Worm (Caenorhabditis elegans): ENCODE data around the gene fbxb-82.

fbxb-82 gene

DNA sequence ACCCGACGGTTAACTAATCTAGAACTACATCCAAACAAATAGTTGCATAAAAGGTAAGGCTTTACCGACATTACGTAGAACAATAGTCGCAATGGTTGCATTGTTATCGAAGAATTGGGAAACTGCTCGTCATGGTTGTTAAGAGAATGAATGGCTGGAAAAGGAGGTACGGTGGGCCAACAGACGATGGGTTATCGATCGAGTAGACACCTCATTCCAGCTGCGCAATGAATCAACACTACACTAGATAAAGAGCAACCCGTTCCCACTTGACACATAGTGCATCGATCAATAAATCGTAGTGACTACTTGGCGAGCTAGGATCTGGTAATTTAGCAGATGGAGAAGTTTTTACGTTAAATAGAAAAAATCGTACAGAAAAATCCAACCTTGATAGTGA lies 2.1 kb upstream of the fbxb-82 start, which contains the start of the genes T17A3.12 and fbxb-83:
T17A3.12 (minus strand) TSS at position 101 of the 400 bp plus-strand sequence.
fbxb-83 (minus strand) TSS at position 134 of the 400 bp plus-strand sequence.
- no peak for TF ChIP-seq ZK546.5 (tag; optimal IDR thresholded peaks at IDR 0.05)
- no peak for TF ChIP-seq nhr-12 (tag; optimal IDR thresholded peaks at IDR 0.05)
- no peak for TF ChIP-seq unc-62 (GFP tag; optimal IDR thresholded peaks at IDR 0.05)
- no peak for TF ChIP-seq elt-1 (tag; optimal IDR thresholded peaks at IDR 0.05)
- no peak for TF ChIP-seq dmd-4 (tag; optimal IDR thresholded peaks at IDR 0.05)
- TF ChIP-seq crh-2 (tag; optimal IDR thresholded peaks at IDR 0.05), result no peak
- TF ChIP-seq nhr-10 (tag; optimal IDR thresholded peaks at IDR 0.05), result no peak
- TF ChIP-seq nhr-129 (tag; optimal IDR thresholded peaks at IDR 0.05), result no peak
- no peak for TF ChIP-seq lsy-2 (tag; optimal IDR thresholded peaks at IDR 0.05)
- no peak for TF ChIP-seq nhr-237 (tag; optimal IDR thresholded peaks at IDR 0.05)
- TF ChIP-seq nhr-11 (tag; optimal IDR thresholded peaks at IDR 0.05), result no peak
- TF ChIP-seq ztf-1 (GFP tag; conservative IDR thresholded peaks at IDR 0.05), result no peak
- TF ChIP-seq sem-4 (tag; optimal IDR thresholded peaks at IDR 0.05), result no peak
- TF ChIP-seq unc-55 (GFP tag; optimal IDR thresholded peaks at IDR 0.05), result no peak
- TF ChIP-seq ztf-4 (tag; optimal IDR thresholded peaks at IDR 0.05), result no peak
- TF ChIP-seq peb-1 (tag; optimal IDR thresholded peaks at IDR 0.05), result no peak
- TF ChIP-seq ceh-16 (tag; optimal IDR thresholded peaks at IDR 0.05), result no peak

DNA sequence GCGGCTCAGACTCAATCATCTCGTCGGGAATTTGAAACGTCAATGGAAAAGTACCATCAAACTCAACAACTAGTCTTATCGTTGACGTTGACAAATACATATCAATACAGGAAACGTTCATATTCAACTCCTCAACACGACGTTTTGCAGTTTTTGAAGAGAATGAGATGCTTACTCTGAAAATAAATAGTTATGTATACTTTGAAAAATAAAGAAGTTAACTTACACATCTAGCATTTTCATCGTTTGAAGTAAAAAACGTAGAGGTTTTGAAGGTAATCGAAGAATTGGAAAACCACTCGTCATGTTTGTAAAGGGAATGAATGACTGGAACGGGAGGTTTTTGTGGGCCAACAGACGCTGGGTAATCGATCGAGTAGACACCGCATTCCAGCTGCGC lies 2.1 kb downstream of the fbxb-82 start, which contains the start of gene fbxb-81:
fbxb-81 (minus strand) TSS at position 314 of the 400 bp plus-strand sequence.
- TF ChIP-seq nhr-12 (tag; optimal IDR thresholded peaks at IDR 0.05), result no peak
- TF ChIP-seq nhr-129 (tag; optimal IDR thresholded peaks at IDR 0.05), result no peak
- no peak for TF ChIP-seq ceh-82 (tag; optimal IDR thresholded peaks at IDR 0.05)
- no peak for TF ChIP-seq skn-1 (tag; optimal IDR thresholded peaks at IDR 0.05)
- TF ChIP-seq gmeb-1 (tag; optimal IDR thresholded peaks at IDR 0.05), result no peak
- TF ChIP-seq peb-1 (tag; optimal IDR thresholded peaks at IDR 0.05), result no peak
- TF ChIP-seq ZK546.5 (tag; optimal IDR thresholded peaks at IDR 0.05), result no peak
- no peak for TF ChIP-seq C34F6.9 (tag; optimal IDR thresholded peaks at IDR 0.05)
- TF ChIP-seq elt-3 (tag; optimal IDR thresholded peaks at IDR 0.05), result no peak

DNA sequence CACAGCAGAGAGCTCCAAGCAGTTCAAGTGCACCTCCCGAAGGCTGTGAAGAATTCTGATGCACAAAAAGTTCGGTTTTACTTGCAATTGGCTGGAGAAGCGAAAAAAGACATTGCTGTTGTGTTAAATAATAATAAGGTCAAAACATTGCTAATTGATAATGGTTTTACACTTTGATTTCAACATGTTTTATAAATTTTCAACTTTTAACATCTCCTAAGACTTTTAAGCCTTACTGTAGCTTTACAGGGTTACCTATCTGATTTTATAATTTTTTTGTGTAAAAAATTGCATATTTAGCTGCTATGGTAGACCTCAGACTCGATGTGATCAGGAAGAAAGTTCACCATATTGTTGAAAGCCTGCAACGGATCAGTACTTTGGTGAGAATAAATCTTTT lies 8.8 kb downstream of the fbxb-82 start, which contains the start of gene pals-25:
pals-25 (plus strand) TSS at position 301 of the 400 bp plus-strand sequence.
- TF ChIP-seq blmp-1 (tag; optimal IDR thresholded peaks at IDR 0.05; ENCODE audit: insufficient read depth), result no peak
- no peak for TF ChIP-seq elt-3 (tag; optimal IDR thresholded peaks at IDR 0.05)
- no peak for TF ChIP-seq lin-39 (tag; optimal IDR thresholded peaks at IDR 0.05)
- TF ChIP-seq egl-27 (tag; optimal IDR thresholded peaks at IDR 0.05), result no peak

DNA sequence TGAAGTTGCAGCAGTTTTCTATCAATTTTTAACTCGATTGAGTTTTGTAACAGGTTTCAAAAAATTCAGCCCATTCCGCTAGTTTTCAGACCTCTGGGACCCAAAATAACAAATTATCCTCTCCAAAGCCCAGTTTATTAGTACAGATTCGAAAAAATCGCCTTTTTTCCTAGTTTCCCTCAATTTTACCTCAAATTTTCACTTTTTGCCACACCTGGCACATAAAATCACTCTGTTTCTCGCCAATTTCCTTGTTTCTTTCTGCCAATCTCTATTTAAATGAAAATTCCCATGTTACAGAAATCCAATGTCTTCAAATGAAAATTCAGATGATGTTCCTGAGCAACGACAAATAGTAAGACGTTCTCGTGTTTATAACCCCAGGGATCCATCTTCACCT lies 10.9 kb downstream of the fbxb-82 start, which contains the start of gene pals-22:
pals-22 (plus strand) TSS at position 301 of the 400 bp plus-strand sequence.
- TF ChIP-seq Y55F3AM.14 (GFP tag; optimal IDR thresholded peaks at IDR 0.05), result no peak

DNA sequence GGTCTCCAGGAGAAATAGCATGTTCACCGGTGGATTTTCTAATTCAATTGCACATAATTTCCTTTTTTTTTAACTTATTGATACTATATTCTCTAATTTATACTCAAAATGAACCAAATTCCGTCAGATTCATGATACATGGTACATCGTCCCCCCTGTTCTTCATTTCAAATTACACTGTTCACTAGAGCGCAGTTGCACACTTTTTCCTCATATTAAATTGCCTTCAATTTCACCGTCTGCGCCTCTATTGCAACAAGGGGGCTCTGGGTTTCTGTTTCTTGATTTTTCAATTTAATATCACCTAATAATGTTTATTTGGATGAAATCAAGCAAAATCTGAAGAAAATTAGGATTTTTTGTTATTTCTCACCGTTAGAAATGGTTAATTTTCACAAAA lies 11.4 kb downstream of the fbxb-82 start:
- TF ChIP-seq lsy-2 (tag; optimal IDR thresholded peaks at IDR 0.05) (peak in 1 of 2 experiments; percentile 75), unc-55 (GFP tag; optimal IDR thresholded peaks at IDR 0.05) (peak; percentile 84), lin-39 (tag; optimal IDR thresholded peaks at IDR 0.05) (no peak), C34F6.9 (tag; optimal IDR thresholded peaks at IDR 0.05) (peak; percentile 83), gmeb-1 (tag; optimal IDR thresholded peaks at IDR 0.05) (peak; percentile 46), crh-2 (tag; optimal IDR thresholded peaks at IDR 0.05) (peak; percentile 60), fos-1 (tag; optimal IDR thresholded peaks at IDR 0.05) (peak; percentile 54), F13H6.1 (tag; optimal IDR thresholded peaks at IDR 0.05) (peak; percentile 22), nhr-21 (tag; optimal IDR thresholded peaks at IDR 0.05) (peak; percentile 16), nhr-129 (tag; optimal IDR thresholded peaks at IDR 0.05) (peak; percentile 79), mdl-1 (tag; optimal IDR thresholded peaks at IDR 0.05) (no peak), unc-39 (tag; optimal IDR thresholded peaks at IDR 0.05) (no peak), zag-1 (tag; optimal IDR thresholded peaks at IDR 0.05) (peak; percentile 19), nhr-6 (tag; optimal IDR thresholded peaks at IDR 0.05) (peak; percentile 31)

DNA sequence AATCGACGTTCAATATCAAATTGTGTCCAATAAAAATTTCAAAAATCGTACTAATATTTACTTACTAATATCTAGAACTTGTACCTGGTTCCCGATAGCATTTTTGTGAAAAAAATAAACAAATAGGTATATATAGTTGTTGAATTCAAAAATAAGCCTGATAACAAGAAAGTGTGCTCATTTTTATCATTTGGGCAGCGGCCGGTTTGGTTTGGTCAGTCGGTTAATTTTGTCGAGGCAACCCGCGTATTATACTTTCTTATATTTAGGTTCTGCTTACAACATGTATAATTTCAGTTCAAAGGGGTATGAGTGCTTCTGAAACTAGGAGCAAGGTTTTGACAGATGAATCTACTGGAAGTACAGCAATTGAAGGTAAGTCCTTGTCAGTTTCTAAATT lies 12.4 kb downstream of the fbxb-82 start, which contains the start of the genes nhr-280 and C29F9.2:
nhr-280 (minus strand) TSS at position 101 of the 400 bp plus-strand sequence.
C29F9.2 (plus strand) TSS at position 298 of the 400 bp plus-strand sequence.
- TF ChIP-seq snpc-4 (tag; optimal IDR thresholded peaks at IDR 0.05) (no peak), egl-27 (tag; optimal IDR thresholded peaks at IDR 0.05) (no peak), unc-55 (GFP tag; optimal IDR thresholded peaks at IDR 0.05) (no peak)
